Worm (Caenorhabditis elegans) whole organism, early embryonic: ENCODE results near the gene F55G11.1.

Source experiments
- aly-1 ChIP-seq: sonication (generic microtip); optimal IDR thresholded peaks from 2 replicates; lab custom pipeline; 2016; ENCODE audit warnings: missing genetic modification characterization, missing compliant biosample characterization
- ama-1 ChIP-seq: fragments of 150-350 bp; optimal IDR thresholded peaks from 2 replicates; lab custom pipeline; 2014
- flt-1 ChIP-seq: fragments of 200-800 bp; sonication (Bioruptor generic); IDR thresholded peaks from 2 replicates; pipeline ENCODE4 v1.3.6; 2022; ENCODE audit warnings: missing genetic modification characterization, missing compliant biosample characterization
- tbx-37 ChIP-seq: fragments of 200-800 bp; sonication (Bioruptor generic); conservative IDR thresholded peaks from 2 replicates; pipeline ENCODE4 v1.3.6; 2022; ENCODE audit warnings: missing genetic modification reagents, missing genetic modification characterization, missing compliant biosample characterization

DNA sequence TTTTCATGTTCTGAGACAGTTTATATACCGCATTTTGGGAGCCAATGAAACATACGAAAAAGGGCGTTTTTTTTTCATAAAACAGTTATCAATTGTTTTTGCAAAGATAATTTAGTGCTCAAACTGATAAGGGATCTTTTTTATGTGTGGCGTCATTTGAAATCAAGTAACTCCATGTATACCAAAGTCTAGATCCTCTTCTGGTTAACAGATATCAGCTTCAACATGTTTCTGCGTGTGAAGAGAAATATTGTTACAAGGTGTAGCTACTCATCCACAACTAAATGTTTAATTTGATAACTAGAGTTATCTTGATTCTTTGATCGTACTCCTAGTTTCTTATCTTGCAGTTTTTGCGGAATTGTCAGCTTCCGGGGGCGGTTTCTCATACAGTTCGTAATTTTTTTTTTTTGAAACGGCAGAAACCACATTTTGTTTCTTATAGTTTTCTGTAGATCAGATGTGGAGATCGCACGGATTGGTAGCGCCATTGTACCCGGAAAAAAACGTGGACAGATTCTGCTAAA is 25.7 kb upstream of the F55G11.1 start:
- TF ChIP-seq aly-1 (tag; lab: Kevin White, UChicago) (no peak), flt-1 (GFP tag; lab: Robert Waterston, UW) (no peak), ama-1 (lab: Kevin White, UChicago) (no peak), tbx-37 (GFP tag; lab: Robert Waterston, UW) (no peak)
